Worm (Caenorhabditis elegans) whole organism, L4/young adult: Measurements from ENCODE around the gene rgs-2.

Source experiments
- W03F9.2 ChIP-seq: fragments of 150-350 bp; optimal IDR thresholded peaks from 2 replicates; lab custom pipeline; 2014; ENCODE audit warnings: missing biosample characterization, missing genetic modification characterization
- dao-5 ChIP-seq: sonication (generic microtip); optimal IDR thresholded peaks from 2 replicates; lab custom pipeline; 2016; ENCODE audit warnings: missing genotype, missing genetic modification characterization, moderate library complexity, missing compliant biosample characterization

ce11 chrX:12761778-12762177 lies 49.3 kb downstream of the rgs-2 start, which contains the start of gene cept-1:
- no peak for TF ChIP-seq W03F9.2 (tag; lab: Kevin White, UChicago)
- no peak for TF ChIP-seq dao-5 (tag; lab: Kevin White, UChicago)
